Worm (Caenorhabditis elegans) whole organism, early embryonic: ENCODE results near the gene F19G12.4.

Experiments
- ama-1 ChIP-seq: fragments of 150-350 bp; optimal IDR thresholded peaks from 2 replicates; lab custom pipeline; 2014
- ceh-36 ChIP-seq: sonication (generic microtip); optimal IDR thresholded peaks from 2 replicates; lab custom pipeline; 2016; ENCODE audit warnings: missing genetic modification characterization, inconsistent platforms, missing compliant biosample characterization
- ets-7 ChIP-seq: sonication (generic microtip); optimal IDR thresholded peaks from 2 replicates; lab custom pipeline; 2016; ENCODE audit warnings: missing genotype, missing genetic modification characterization, missing compliant biosample characterization
- flt-1 ChIP-seq: fragments of 200-800 bp; sonication (Bioruptor generic); IDR thresholded peaks from 2 replicates; pipeline ENCODE4 v1.3.6; 2022; ENCODE audit warnings: missing genetic modification characterization, missing compliant biosample characterization
- pes-1 ChIP-seq: fragments of 200-800 bp; sonication (Bioruptor generic); IDR thresholded peaks from 2 replicates; pipeline ENCODE4 v1.3.6; 2022; ENCODE audit warnings: missing genetic modification reagents, missing genetic modification characterization, missing compliant biosample characterization
- sea-1 ChIP-seq: fragments of 200-800 bp; sonication (Bioruptor generic); conservative IDR thresholded peaks from 2 replicates; pipeline ENCODE4 v1.3.6; 2022; ENCODE audit warnings: missing genetic modification characterization, missing compliant biosample characterization
- tbx-11 ChIP-seq: fragments of 200-800 bp; sonication (Bioruptor generic); IDR thresholded peaks from 2 replicates; pipeline ENCODE4 v1.3.6; 2022; ENCODE audit warnings: missing genetic modification characterization, missing compliant biosample characterization
- tra-4 ChIP-seq: sonication (generic microtip); optimal IDR thresholded peaks from 2 replicates; lab custom pipeline; 2017; ENCODE audit warnings: missing genetic modification characterization, missing compliant biosample characterization

DNA sequence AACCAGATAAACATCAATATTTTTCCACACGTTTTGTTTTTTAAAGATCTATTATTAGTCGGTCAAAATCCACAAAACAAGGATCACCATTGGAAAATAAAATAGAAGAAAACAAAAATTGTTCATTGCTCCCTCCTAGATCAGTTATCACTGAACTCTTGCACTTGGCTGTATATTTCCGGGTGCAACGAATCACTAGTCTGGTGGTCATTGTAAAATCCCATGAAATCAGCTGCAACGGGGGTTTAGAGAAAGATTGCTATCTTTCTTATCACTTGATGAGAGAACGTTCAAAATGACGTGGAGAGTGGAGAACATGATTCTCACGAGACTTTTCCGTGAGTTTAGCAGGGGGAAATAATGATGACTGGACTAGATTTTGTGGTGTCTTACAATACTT, 21.3 kb upstream of the F19G12.4 start:
- TF ChIP-seq tbx-11 (GFP tag; lab: Robert Waterston, UW) (no peak), ceh-36 (tag; lab: Kevin White, UChicago) (no peak), sea-1 (no peak), flt-1 (GFP tag; lab: Robert Waterston, UW) (no peak), tra-4 (tag; lab: Kevin White, UChicago) (no peak), ets-7 (no peak), ama-1 (no peak), pes-1 (GFP tag; lab: Robert Waterston, UW) (no peak)
